Worm (Caenorhabditis elegans) whole organism, young adult: ENCODE data around the gene lem-2.

ENCODE experiments used
- B0336.3 ChIP-seq: fragments of 200-800 bp; sonication (Bioruptor generic); IDR thresholded peaks from 2 replicates; pipeline ENCODE4 v1.3.6; 2022; ENCODE audit warnings: missing genetic modification characterization, missing compliant biosample characterization
- D2030.7 ChIP-seq: fragments of 200-800 bp; sonication (Bioruptor generic); IDR thresholded peaks from 2 replicates; pipeline ENCODE4 v1.3.6; 2022; ENCODE audit warnings: missing genetic modification reagents, missing genetic modification characterization, missing compliant biosample characterization
- F33H1.4 ChIP-seq: fragments of 200-800 bp; sonication (Bioruptor generic); IDR thresholded peaks from 2 replicates; pipeline ENCODE4 v1.3.6; 2022; ENCODE audit warnings: missing genetic modification reagents, missing genetic modification characterization, missing compliant biosample characterization
- F57C9.4 ChIP-seq: sonication (generic microtip); optimal IDR thresholded peaks from 2 replicates; lab custom pipeline; 2017; ENCODE audit warnings: mild to moderate bottlenecking, missing genetic modification characterization, missing compliant biosample characterization
- K12H6.12 ChIP-seq: fragments of 200-800 bp; sonication (Bioruptor generic); optimal IDR thresholded peaks from 2 replicates; lab custom pipeline; 2018; ENCODE audit warnings: mild to moderate bottlenecking, missing genetic modification characterization, missing compliant biosample characterization
- T07F8.4 ChIP-seq: sonication (generic microtip); optimal IDR thresholded peaks from 2 replicates; lab custom pipeline; 2016; ENCODE audit warnings: mild to moderate bottlenecking, missing genetic modification characterization, moderate library complexity, missing compliant biosample characterization
- T26A5.8 ChIP-seq: sonication (generic microtip); optimal IDR thresholded peaks from 2 replicates; lab custom pipeline; 2016; ENCODE audit warnings: missing genetic modification characterization, missing compliant biosample characterization
- Y56A3A.18 ChIP-seq: fragments of 200-800 bp; sonication (Bioruptor generic); IDR thresholded peaks from 2 replicates; pipeline ENCODE4 v1.3.6; 2022; ENCODE audit warnings: missing genetic modification reagents, missing genetic modification characterization, missing compliant biosample characterization
- ama-1 ChIP-seq, 3 experiments: fragments of 150-350 bp in 1 of 3; sonication (generic microtip) in 2 of 3; optimal IDR thresholded peaks; 2 replicates each; lab custom pipeline; 2014 to 2018; ENCODE audit warnings: missing biosample characterization in 2 of 3, missing genetic modification characterization in 2 of 3, missing genetic modification reagents in 2 of 3
- bed-1 ChIP-seq: fragments of 200-800 bp; sonication (Bioruptor generic); IDR thresholded peaks from 2 replicates; pipeline ENCODE4 v1.3.6; 2022; ENCODE audit warnings: missing genetic modification reagents, missing genetic modification characterization, missing compliant biosample characterization
- ccch-3 ChIP-seq: fragments of 200-800 bp; sonication (Bioruptor generic); optimal IDR thresholded peaks from 2 replicates; lab custom pipeline; 2018; ENCODE audit warnings: mild to moderate bottlenecking, missing genetic modification characterization, missing compliant biosample characterization
- ceh-100 ChIP-seq: fragments of 200-800 bp; sonication (Bioruptor generic); IDR thresholded peaks from 2 replicates; pipeline ENCODE4 v1.3.6; 2022; ENCODE audit warnings: missing genetic modification reagents, missing genetic modification characterization, missing compliant biosample characterization
- ceh-27 ChIP-seq: fragments of 200-800 bp; sonication (Bioruptor generic); optimal IDR thresholded peaks from 2 replicates; lab custom pipeline; 2018; ENCODE audit warnings: mild to moderate bottlenecking, missing genetic modification characterization, moderate library complexity, missing compliant biosample characterization
- ceh-40 ChIP-seq: fragments of 200-800 bp; sonication (Bioruptor generic); IDR thresholded peaks from 2 replicates; pipeline ENCODE4 v1.3.6; 2022; ENCODE audit warnings: missing genetic modification characterization, missing compliant biosample characterization
- ceh-58 ChIP-seq: fragments of 200-800 bp; sonication (Bioruptor generic); IDR thresholded peaks from 2 replicates; pipeline ENCODE4 v1.3.6; 2022; ENCODE audit warnings: missing genetic modification characterization, missing compliant biosample characterization
- egl-18 ChIP-seq: fragments of 200-800 bp; sonication (Bioruptor generic); IDR thresholded peaks from 2 replicates; pipeline ENCODE4 v1.3.6; 2022; ENCODE audit warnings: missing genetic modification reagents, missing genetic modification characterization, missing compliant biosample characterization
- egl-44 ChIP-seq: fragments of 200-800 bp; sonication (Bioruptor generic); IDR thresholded peaks from 2 replicates; pipeline ENCODE4 v1.3.6; 2022; ENCODE audit warnings: missing genetic modification reagents, missing genetic modification characterization, missing compliant biosample characterization
- egrh-3 ChIP-seq: fragments of 200-800 bp; sonication (Bioruptor generic); IDR thresholded peaks from 2 replicates; pipeline ENCODE4 v1.3.6; 2022; ENCODE audit warnings: missing genetic modification reagents, missing genetic modification characterization, missing compliant biosample characterization
- ekl-4 ChIP-seq: fragments of 200-800 bp; sonication (Bioruptor generic); IDR thresholded peaks from 2 replicates; pipeline ENCODE4 v1.3.6; 2022; ENCODE audit warnings: missing genetic modification reagents, missing genetic modification characterization, missing compliant biosample characterization
- fkh-3 ChIP-seq: sonication (generic microtip); optimal IDR thresholded peaks from 2 replicates; lab custom pipeline; 2016; ENCODE audit warnings: mild to moderate bottlenecking, missing genetic modification characterization, missing compliant biosample characterization
- gei-17 ChIP-seq: fragments of 200-800 bp; sonication (Bioruptor generic); optimal IDR thresholded peaks from 2 replicates; lab custom pipeline; 2018; ENCODE audit warnings: mild to moderate bottlenecking, missing genetic modification characterization, missing compliant biosample characterization
- hlh-26 ChIP-seq: fragments of 200-800 bp; sonication (Bioruptor generic); conservative IDR thresholded peaks from 2 replicates; pipeline ENCODE4 v1.3.6; 2022; ENCODE audit warnings: missing genetic modification reagents, missing genetic modification characterization, missing compliant biosample characterization
- hmg-1.2 ChIP-seq: fragments of 200-800 bp; sonication (Bioruptor generic); IDR thresholded peaks from 2 replicates; pipeline ENCODE4 v1.3.6; 2022; ENCODE audit warnings: missing genetic modification reagents, missing genetic modification characterization, missing compliant biosample characterization
- hrde-1 ChIP-seq: sonication (generic microtip); optimal IDR thresholded peaks from 2 replicates; lab custom pipeline; 2016; ENCODE audit warnings: missing genetic modification characterization, mild to moderate bottlenecking, missing compliant biosample characterization, moderate library complexity, missing genotype, missing genetic modification reagents, borderline replicate concordance
- hsf-1 ChIP-seq: fragments of 200-800 bp; sonication (Bioruptor generic); IDR thresholded peaks from 2 replicates; pipeline ENCODE4 v1.3.6; 2022; ENCODE audit warnings: missing genetic modification reagents, missing genetic modification characterization, missing compliant biosample characterization
- let-607 ChIP-seq, 2 experiments: fragments of 200-800 bp in 1 of 2; sonication (Bioruptor generic) in 1 of 2; sonication (generic microtip) in 1 of 2; optimal IDR thresholded peaks; 2 replicates each; lab custom pipeline; 2016 to 2018; ENCODE audit warnings: mild to moderate bottlenecking in 2 of 2, missing compliant biosample characterization in 2 of 2, missing genetic modification characterization in 2 of 2, moderate library complexity in 2 of 2, missing genotype in 1 of 2
- lin-26 ChIP-seq: fragments of 200-800 bp; sonication (Bioruptor generic); IDR thresholded peaks from 2 replicates; pipeline ENCODE4 v1.3.6; 2022; ENCODE audit warnings: missing genetic modification reagents, missing genetic modification characterization, missing compliant biosample characterization
- lin-40 ChIP-seq: sonication (generic microtip); optimal IDR thresholded peaks from 2 replicates; lab custom pipeline; 2016; ENCODE audit warnings: missing genetic modification characterization, mild to moderate bottlenecking, missing compliant biosample characterization, missing genotype, missing genetic modification reagents
- madf-8 ChIP-seq: fragments of 200-800 bp; sonication (Bioruptor generic); conservative IDR thresholded peaks from 2 replicates; pipeline ENCODE4 v1.3.6; 2022; ENCODE audit warnings: missing genetic modification reagents, missing genetic modification characterization, missing compliant biosample characterization
- mes-4 ChIP-seq: sonication (generic microtip); optimal IDR thresholded peaks from 2 replicates; lab custom pipeline; 2016; ENCODE audit warnings: missing genotype, missing genetic modification characterization, missing compliant biosample characterization
- nfya-1 ChIP-seq: sonication (generic microtip); optimal IDR thresholded peaks from 2 replicates; lab custom pipeline; 2017; ENCODE audit warnings: antibody characterized with exemption, missing compliant biosample characterization, missing genetic modification characterization, borderline replicate concordance; ENCODE audit not compliant: insufficient read depth
- nfyb-1 ChIP-seq: fragments of 200-800 bp; sonication (Bioruptor generic); IDR thresholded peaks from 2 replicates; pipeline ENCODE4 v1.3.6; 2022; ENCODE audit warnings: missing genetic modification reagents, missing genetic modification characterization, missing compliant biosample characterization
- repo-1 ChIP-seq: sonication (generic microtip); optimal IDR thresholded peaks from 2 replicates; lab custom pipeline; 2017; ENCODE audit warnings: mild to moderate bottlenecking, missing genetic modification characterization, missing compliant biosample characterization
- rpc-1 ChIP-seq, 2 experiments: fragments of 150-350 bp in 1 of 2; sonication (generic microtip) in 1 of 2; optimal IDR thresholded peaks; 2 replicates each; lab custom pipeline; 2014 to 2018; ENCODE audit warnings: missing biosample characterization in 1 of 2, missing genetic modification characterization in 1 of 2, missing genetic modification reagents in 1 of 2, missing genotype in 1 of 2
- sdz-38 ChIP-seq: sonication (generic microtip); optimal IDR thresholded peaks from 2 replicates; lab custom pipeline; 2016; ENCODE audit warnings: missing genotype, missing genetic modification characterization, missing compliant biosample characterization
- snpc-1.1 ChIP-seq: sonication (generic microtip); optimal IDR thresholded peaks from 2 replicates; lab custom pipeline; 2017; ENCODE audit warnings: missing genetic modification characterization, mild to moderate bottlenecking, missing compliant biosample characterization, antibody characterized with exemption, moderate library complexity, missing genotype, missing genetic modification reagents; ENCODE audit not compliant: insufficient read depth
- snpc-3.4 ChIP-seq: sonication (generic microtip); optimal IDR thresholded peaks from 2 replicates; lab custom pipeline; 2017; ENCODE audit warnings: missing genetic modification characterization, mild to moderate bottlenecking, missing compliant biosample characterization, antibody characterized with exemption, moderate library complexity, missing genotype, missing genetic modification reagents
- snpc-4 ChIP-seq, 5 experiments: fragments of 150-350 bp in 1 of 5; sonication (generic microtip) in 4 of 5; optimal IDR thresholded peaks; 2 replicates each; lab custom pipeline; 2014 to 2018; ENCODE audit warnings: missing genetic modification characterization in 5 of 5, missing biosample characterization in 3 of 5, antibody characterized with exemption in 2 of 5, mild to moderate bottlenecking in 2 of 5, missing compliant biosample characterization in 2 of 5, missing genotype in 2 of 5, moderate library complexity in 2 of 5, missing genetic modification reagents in 1 of 5
- somi-1 ChIP-seq: fragments of 200-800 bp; sonication (Bioruptor generic); optimal IDR thresholded peaks from 2 replicates; lab custom pipeline; 2018; ENCODE audit warnings: mild to moderate bottlenecking, missing genetic modification characterization, missing compliant biosample characterization
- sptf-2 ChIP-seq: fragments of 200-800 bp; sonication (Bioruptor generic); optimal IDR thresholded peaks from 2 replicates; lab custom pipeline; 2018; ENCODE audit warnings: mild to moderate bottlenecking, missing genetic modification characterization, missing compliant biosample characterization
- tbp1 ChIP-seq: fragments of 200-800 bp; sonication (Bioruptor generic); optimal IDR thresholded peaks from 2 replicates; lab custom pipeline; 2018; ENCODE audit warnings: mild to moderate bottlenecking, missing genetic modification characterization, missing compliant biosample characterization
- tbx-9 ChIP-seq: sonication (generic microtip); optimal IDR thresholded peaks from 2 replicates; lab custom pipeline; 2016; ENCODE audit warnings: borderline replicate concordance, missing genetic modification characterization, inconsistent platforms, missing compliant biosample characterization
- tlf-1 ChIP-seq: fragments of 200-800 bp; sonication (Bioruptor generic); optimal IDR thresholded peaks from 2 replicates; lab custom pipeline; 2018; ENCODE audit warnings: mild to moderate bottlenecking, missing genetic modification characterization, missing compliant biosample characterization
- ztf-18 ChIP-seq: sonication (generic microtip); optimal IDR thresholded peaks from 2 replicates; lab custom pipeline; 2016; ENCODE audit warnings: missing genotype, mild to moderate bottlenecking, missing genetic modification characterization, missing compliant biosample characterization

lem-2 gene

DNA sequence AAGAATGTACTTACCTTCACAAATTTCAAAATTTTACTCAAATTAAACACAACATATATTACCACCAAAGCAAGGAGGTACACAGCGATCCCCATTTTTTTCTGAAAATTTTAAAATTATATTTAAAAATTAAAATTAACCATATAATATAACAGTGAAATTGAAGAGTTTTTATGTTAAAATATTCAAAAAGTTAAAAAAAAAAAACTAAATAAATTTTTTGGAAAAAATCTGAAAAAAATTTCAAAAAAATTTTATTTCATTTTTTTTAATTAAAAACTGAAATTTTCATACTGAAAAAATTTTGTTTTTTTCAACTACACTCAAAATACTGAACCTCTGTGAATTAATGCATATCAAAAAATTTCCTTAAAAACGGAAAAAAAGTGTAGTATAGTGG is 46.4 kb upstream of the lem-2 start, which contains the start of gene cyp-37A1:
TSS of gene cyp-37A1 (minus strand) at position 101 of the 400 bp plus-strand sequence.
- no peak for TF ChIP-seq sptf-2
- TF ChIP-seq rpc-1 (optimal IDR thresholded peaks at IDR 0.05; lab: Kevin White, UChicago): no peak
- no peak for TF ChIP-seq rpc-1 (tag; optimal IDR thresholded peaks at IDR 0.05; lab: Kevin White, UChicago)
- TF ChIP-seq somi-1 (GFP tag; lab: Kevin White, UChicago): no peak
- TF ChIP-seq tlf-1 (GFP tag; lab: Kevin White, UChicago): no peak
- TF ChIP-seq snpc-4 (GFP tag; optimal IDR thresholded peaks at IDR 0.05; lab: Kevin White, UChicago): no peak
- TF ChIP-seq snpc-4 (tag; optimal IDR thresholded peaks at IDR 0.05; lab: Kevin White, UChicago): no peak
- TF ChIP-seq hrde-1 (tag; lab: Kevin White, UChicago): no peak
- TF ChIP-seq nfyb-1 (GFP tag; lab: Robert Waterston, UW): no peak
- no peak for TF ChIP-seq ama-1 (optimal IDR thresholded peaks at IDR 0.05; lab: Kevin White, UChicago)
- TF ChIP-seq ama-1 (GFP tag; optimal IDR thresholded peaks at IDR 0.05; lab: Kevin White, UChicago): no peak
- TF ChIP-seq F33H1.4 (GFP tag; lab: Robert Waterston, UW): no peak
- no peak for TF ChIP-seq let-607 (tag; optimal IDR thresholded peaks at IDR 0.05; lab: Kevin White, UChicago)
- no peak for TF ChIP-seq ccch-3 (GFP tag; lab: Kevin White, UChicago)
- TF ChIP-seq hsf-1 (GFP tag; lab: Robert Waterston, UW): no peak
- TF ChIP-seq ztf-18 (tag; lab: Kevin White, UChicago): no peak
- no peak for TF ChIP-seq nfya-1 (tag; lab: Kevin White, UChicago)

DNA sequence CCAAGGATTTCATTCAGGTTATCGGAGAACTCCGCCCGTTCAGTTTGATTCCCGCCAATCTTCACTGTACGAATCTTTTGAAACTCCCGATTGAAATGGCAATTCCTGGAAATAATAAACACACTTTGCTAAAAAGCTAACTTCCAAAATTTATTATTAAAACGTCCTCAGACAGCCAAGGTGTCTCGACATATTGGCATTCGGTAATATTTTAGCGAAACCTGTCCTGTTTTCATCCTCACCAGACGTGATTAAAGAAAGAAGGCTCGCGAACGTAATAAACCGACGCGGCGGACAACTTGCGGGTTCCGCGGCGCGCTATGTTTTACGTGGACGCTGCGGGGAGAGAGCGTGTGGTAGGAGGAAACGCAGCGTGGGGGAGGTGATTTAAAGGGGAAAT is 45.1 kb upstream of the lem-2 start:
- no peak for TF ChIP-seq ceh-40 (GFP tag; lab: Robert Waterston, UW)
- TF ChIP-seq F33H1.4 (GFP tag; lab: Robert Waterston, UW): peak; percentile 71
- TF ChIP-seq T07F8.4 (tag; lab: Kevin White, UChicago): peak; percentile 39
- peak; percentile 87 for TF ChIP-seq ekl-4 (GFP tag; lab: Robert Waterston, UW)
- TF ChIP-seq lin-40 (tag; lab: Kevin White, UChicago): peak; percentile 89
- no peak for TF ChIP-seq hlh-26 (GFP tag; lab: Robert Waterston, UW)
- peak; percentile 23 for TF ChIP-seq somi-1 (GFP tag; lab: Kevin White, UChicago)
- TF ChIP-seq egrh-3 (GFP tag; lab: Robert Waterston, UW): peak; percentile 39; the same call in 1 of the 2 replicates
- TF ChIP-seq snpc-1.1 (tag; lab: Kevin White, UChicago): peak; percentile 99
- peak; percentile 99 for TF ChIP-seq snpc-4 (GFP tag; optimal IDR thresholded peaks at IDR 0.05; lab: Kevin White, UChicago)
- TF ChIP-seq snpc-4 (tag; optimal IDR thresholded peaks at IDR 0.05; lab: Kevin White, UChicago): peak; percentile 99 to 100 (median 100)
- TF ChIP-seq ama-1 (optimal IDR thresholded peaks at IDR 0.05; lab: Kevin White, UChicago): peak; percentile 99
- TF ChIP-seq ama-1 (GFP tag; optimal IDR thresholded peaks at IDR 0.05; lab: Kevin White, UChicago): peak; percentile 5 to 38
- peak; percentile 74 for TF ChIP-seq ztf-18 (tag; lab: Kevin White, UChicago)
- peak; percentile 81 for TF ChIP-seq gei-17 (GFP tag; lab: Kevin White, UChicago)
- TF ChIP-seq Y56A3A.18 (GFP tag; lab: Robert Waterston, UW): peak; percentile 93
- TF ChIP-seq D2030.7 (GFP tag; lab: Robert Waterston, UW): peak; percentile 96
- peak; percentile 80 for TF ChIP-seq ceh-100 (GFP tag; lab: Robert Waterston, UW)
- peak; percentile 31 for TF ChIP-seq K12H6.12 (tag; lab: Kevin White, UChicago)
- peak; percentile 98 for TF ChIP-seq snpc-3.4
- peak; percentile 95 for TF ChIP-seq repo-1 (tag; lab: Kevin White, UChicago)
- TF ChIP-seq hmg-1.2 (GFP tag; lab: Robert Waterston, UW): peak; percentile 100
- peak; percentile 14 for TF ChIP-seq tbx-9 (tag; lab: Kevin White, UChicago)
- no peak for TF ChIP-seq bed-1 (GFP tag; lab: Robert Waterston, UW)
- TF ChIP-seq T26A5.8 (tag; lab: Kevin White, UChicago): peak; percentile 78
- TF ChIP-seq mes-4 (tag; lab: Kevin White, UChicago): peak; percentile 69
- peak; percentile 32 for TF ChIP-seq F57C9.4 (tag; lab: Kevin White, UChicago)
- peak; percentile 83 for TF ChIP-seq tbp1
- peak; percentile 93 for TF ChIP-seq B0336.3
- peak; percentile 63 for TF ChIP-seq madf-8 (GFP tag; lab: Robert Waterston, UW)
- peak; percentile 28 for TF ChIP-seq fkh-3
- peak; percentile 39 for TF ChIP-seq ceh-27 (GFP tag; lab: Kevin White, UChicago)
- peak; percentile 74 for TF ChIP-seq lin-26 (GFP tag; lab: Robert Waterston, UW)
- TF ChIP-seq ceh-58 (GFP tag; lab: Robert Waterston, UW): no peak
- no peak for TF ChIP-seq sdz-38 (tag; lab: Kevin White, UChicago)
- no peak for TF ChIP-seq egl-44
- no peak for TF ChIP-seq egl-18
